Fruit fly (Drosophila melanogaster) whole organism, prepupa: ENCODE data around the gene Socs36E.

Source experiments
- CG16779 ChIP-seq: fragments of 200-800 bp; sonication (Bioruptor generic); optimal IDR thresholded peaks from 3 replicates; lab custom pipeline; 2017; ENCODE audit warnings: missing biosample characterization, mild to moderate bottlenecking, missing genetic modification characterization
- CG8632 ChIP-seq: fragments of 200-800 bp; sonication (Bioruptor generic); optimal IDR thresholded peaks from 3 replicates; lab custom pipeline; 2016; ENCODE audit warnings: missing biosample characterization, missing genetic modification characterization
- Gug ChIP-seq: fragments of 200-800 bp; sonication (Bioruptor generic); IDR thresholded peaks from 2 replicates; pipeline ENCODE4 v1.3.6; 2022; ENCODE audit warnings: missing biosample characterization, missing genetic modification characterization
- Lpt ChIP-seq: fragments of 200-800 bp; sonication (Bioruptor generic); optimal IDR thresholded peaks from 3 replicates; lab custom pipeline; 2016; ENCODE audit warnings: missing biosample characterization, missing genetic modification characterization
- dsx ChIP-seq: fragments of 200-800 bp; optimal IDR thresholded peaks from 3 replicates; lab custom pipeline; 2019; ENCODE audit warnings: missing biosample characterization, mild to moderate bottlenecking, missing genetic modification characterization, moderate library complexity; ENCODE audit not compliant: poor library complexity, severe bottlenecking
- eg ChIP-seq: fragments of 200-800 bp; sonication (Bioruptor generic); IDR thresholded peaks from 3 replicates; pipeline ENCODE4 v1.3.6; 2022; ENCODE audit warnings: missing biosample characterization, missing genetic modification characterization
- spab ChIP-seq: fragments of 200-800 bp; sonication (Bioruptor generic); optimal IDR thresholded peaks from 2 replicates; lab custom pipeline; 2017; ENCODE audit warnings: missing biosample characterization, mild to moderate bottlenecking, missing genetic modification characterization, missing genetic modification reagents

dm6 chr2L:18147511-18148072, 4.6 kb downstream of the Socs36E start:
- TF ChIP-seq CG16779 (tag; lab: Kevin White, UChicago) (no peak), eg (GFP tag; lab: Robert Waterston, UW) (no peak), Lpt (no peak), dsx (GFP tag; lab: Kevin White, UChicago) (no peak), spab (no peak), Gug (GFP tag; lab: Robert Waterston, UW) (no peak), CG8632 (GFP tag; lab: Kevin White, UChicago) (no peak)
